Worm (Caenorhabditis elegans) whole organism, L1 larva: ENCODE measurements around the gene clx-1.

ENCODE experiments used
- ceh-8 ChIP-seq: fragments of 200-800 bp; sonication (Bioruptor generic); optimal IDR thresholded peaks from 2 replicates; lab custom pipeline; 2018; ENCODE audit warnings: mild to moderate bottlenecking, missing genetic modification characterization, moderate library complexity, missing compliant biosample characterization
- ceh-88 ChIP-seq: fragments of 200-800 bp; sonication (Bioruptor generic); IDR thresholded peaks from 2 replicates; pipeline ENCODE4 v1.3.6; 2022; ENCODE audit warnings: missing genetic modification characterization, missing compliant biosample characterization
- dpl-1 ChIP-seq, 3 experiments: fragments of 150-350 bp in 2 of 3; sonication (generic microtip) in 1 of 3; optimal IDR thresholded peaks; 2 replicates each; lab custom pipeline; 2014 to 2017; ENCODE audit warnings: missing biosample characterization in 3 of 3, missing genetic modification characterization in 3 of 3, missing genetic modification reagents in 3 of 3
- dsc-1 ChIP-seq: sonication (generic microtip); optimal IDR thresholded peaks from 2 replicates; lab custom pipeline; 2016; ENCODE audit warnings: mild to moderate bottlenecking, missing genetic modification characterization, missing compliant biosample characterization
- hpl-2 ChIP-seq: fragments of 150-350 bp; optimal IDR thresholded peaks from 2 replicates; lab custom pipeline; 2014; ENCODE audit warnings: missing biosample characterization, missing genetic modification reagents, missing genetic modification characterization
- lin-35 ChIP-seq, 2 experiments: fragments of 150-350 bp; optimal IDR thresholded peaks; 2 replicates each; lab custom pipeline; 2014; ENCODE audit warnings: missing biosample characterization in 2 of 2, missing genetic modification characterization in 2 of 2, missing genetic modification reagents in 2 of 2
- lsy-2 ChIP-seq, 2 experiments: fragments of 150-350 bp; optimal IDR thresholded peaks; 2 replicates each; lab custom pipeline; 2014; ENCODE audit warnings: missing biosample characterization in 2 of 2, missing genetic modification characterization in 2 of 2
- skn-1 ChIP-seq: fragments of 150-350 bp; optimal IDR thresholded peaks from 2 replicates; lab custom pipeline; 2014; ENCODE audit warnings: missing biosample characterization, missing genetic modification characterization

DNA sequence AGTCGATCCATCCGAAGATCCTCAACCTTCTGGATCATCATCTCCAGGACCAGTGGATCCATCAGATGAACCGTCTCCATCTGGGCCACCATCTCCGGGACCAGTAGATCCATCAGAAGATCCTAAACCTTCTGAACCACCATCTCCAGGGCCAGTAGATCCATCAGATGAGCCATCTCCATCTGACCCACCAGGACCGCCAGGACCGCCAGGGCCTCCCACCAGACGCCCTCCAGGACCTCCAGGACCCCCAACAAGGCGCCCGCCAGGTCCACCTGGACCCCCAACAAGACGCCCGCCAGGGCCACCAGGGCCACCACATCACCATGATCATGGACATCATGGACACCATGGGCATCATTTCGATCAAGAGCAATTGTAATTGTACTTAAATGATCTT is 7.2 kb upstream of the clx-1 start:
- TF ChIP-seq skn-1 (tag; lab: Kevin White, UChicago) (no peak), dpl-1 (GFP tag; optimal IDR thresholded peaks at IDR 0.05; lab: Kevin White, UChicago) (no peak), lsy-2 (tag; optimal IDR thresholded peaks at IDR 0.05; lab: Kevin White, UChicago) (no peak), ceh-8 (GFP tag; lab: Kevin White, UChicago) (no peak), dsc-1 (tag; lab: Kevin White, UChicago) (no peak), lin-35 (GFP tag; optimal IDR thresholded peaks at IDR 0.05; lab: Kevin White, UChicago) (no peak), hpl-2 (GFP tag; lab: Kevin White, UChicago) (no peak), ceh-88 (GFP tag; lab: Robert Waterston, UW) (no peak)
